Worm (Caenorhabditis elegans): ENCODE data around the gene clec-218.

DNA sequence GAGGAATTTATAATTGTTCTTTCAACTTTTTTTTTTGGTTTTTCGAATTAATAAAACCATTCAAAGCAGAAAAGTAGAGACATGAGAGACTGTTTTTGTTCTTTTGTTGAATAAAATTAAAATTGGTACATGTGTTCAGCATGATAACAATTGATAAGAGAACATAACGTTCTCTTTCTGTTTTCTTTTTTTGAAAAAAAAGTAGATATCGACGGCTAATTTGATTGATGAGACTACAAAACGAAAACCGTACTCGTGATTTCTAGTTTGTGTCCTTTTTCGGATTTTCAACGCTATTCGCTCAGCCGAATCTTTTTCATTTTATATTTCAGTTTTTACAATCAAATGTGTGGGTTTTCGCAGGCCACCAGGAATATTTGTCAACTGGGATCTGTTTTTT is 37.7 kb downstream of the clec-218 start, which contains the start of gene C08D8.1:
- TF ChIP-seq nhr-28 (tag; optimal IDR thresholded peaks at IDR 0.05) (no peak), snpc-4 (tag; optimal IDR thresholded peaks at IDR 0.05) (no peak)
